Fruit fly (Drosophila melanogaster) whole organism, wandering third instar larva: ENCODE data around the gene Hexim.

Experiments used
- Abd-B ChIP-seq: fragments of >200 bp; optimal IDR thresholded peaks from 2 replicates; lab custom pipeline; 2017; ENCODE audit warnings: missing biosample characterization, missing genetic modification characterization
- CG32264 ChIP-seq: fragments of 200-800 bp; sonication (Bioruptor generic); optimal IDR thresholded peaks from 2 replicates; lab custom pipeline; 2016; ENCODE audit warnings: missing biosample characterization, missing genetic modification characterization
- CG9705 ChIP-seq: fragments of 200-800 bp; sonication (Bioruptor generic); optimal IDR thresholded peaks from 2 replicates; lab custom pipeline; 2018; ENCODE audit warnings: missing biosample characterization, mild to moderate bottlenecking, missing genetic modification characterization
- Dfd ChIP-seq: fragments of >200 bp; optimal IDR thresholded peaks from 2 replicates; lab custom pipeline; 2017; ENCODE audit warnings: missing biosample characterization, missing genetic modification characterization
- Dif ChIP-seq: fragments of 200-275, 200-300 bp; sonication (Bioruptor generic); optimal IDR thresholded peaks from 2 replicates; lab custom pipeline; 2018; ENCODE audit warnings: missing biosample characterization, missing genetic modification characterization; ENCODE audit not compliant: partially characterized antibody
- HLH106 ChIP-seq: fragments of 200-800 bp; optimal IDR thresholded peaks from 3 replicates; lab custom pipeline; 2019; ENCODE audit warnings: missing biosample characterization, mild to moderate bottlenecking, missing genetic modification characterization, moderate library complexity
- Hnf4 ChIP-seq: fragments of 200-800 bp; sonication (Bioruptor generic); optimal IDR thresholded peaks from 2 replicates; lab custom pipeline; 2016; ENCODE audit warnings: missing biosample characterization, mild to moderate bottlenecking, missing genetic modification characterization
- Hr83 ChIP-seq: fragments of 200-300 bp; sonication (Bioruptor generic); optimal IDR thresholded peaks from 2 replicates; lab custom pipeline; 2016; ENCODE audit warnings: missing biosample characterization, mild to moderate bottlenecking, missing genetic modification characterization, moderate library complexity; ENCODE audit not compliant: poor library complexity, severe bottlenecking
- Jra ChIP-seq: sonication (Bioruptor generic); optimal IDR thresholded peaks from 2 replicates; lab custom pipeline; 2016; ENCODE audit warnings: missing biosample characterization, missing genetic modification characterization
- Mio ChIP-seq: sonication (Bioruptor generic); optimal IDR thresholded peaks from 2 replicates; lab custom pipeline; 2016; ENCODE audit warnings: missing biosample characterization, missing genetic modification characterization
- Myc ChIP-seq: fragments of >200 bp; optimal IDR thresholded peaks from 2 replicates; lab custom pipeline; 2017
- OdsH ChIP-seq: fragments of 200-800 bp; sonication (Bioruptor generic); optimal IDR thresholded peaks from 2 replicates; lab custom pipeline; 2016; ENCODE audit warnings: missing biosample characterization, mild to moderate bottlenecking, missing genetic modification characterization
- Rel ChIP-seq, 2 experiments: fragments of 200-800 bp; sonication (Bioruptor generic) in 1 of 2; optimal IDR thresholded peaks; 2 replicates in 1 of 2; 3 replicates in 1 of 2; lab custom pipeline; 2016 to 2019; ENCODE audit warnings: mild to moderate bottlenecking in 2 of 2, missing biosample characterization in 2 of 2, missing genetic modification characterization in 2 of 2, moderate library complexity in 1 of 2
- Sp1 ChIP-seq: fragments of 200-800 bp; sonication (Bioruptor generic); optimal IDR thresholded peaks from 3 replicates; lab custom pipeline; 2019; ENCODE audit warnings: missing biosample characterization, mild to moderate bottlenecking, missing genetic modification characterization, moderate library complexity
- Vsx2 ChIP-seq: fragments of 200-300, 225-300 bp; sonication (Bioruptor generic); optimal IDR thresholded peaks from 2 replicates; lab custom pipeline; 2018; ENCODE audit warnings: missing biosample characterization, missing genetic modification characterization; ENCODE audit not compliant: partially characterized antibody
- br ChIP-seq: fragments of 200-800 bp; sonication (Bioruptor generic); optimal IDR thresholded peaks from 2 replicates; lab custom pipeline; 2016; ENCODE audit warnings: missing biosample characterization, missing genetic modification characterization
- brk ChIP-seq: fragments of 200-800 bp; sonication (Bioruptor generic); optimal IDR thresholded peaks from 2 replicates; lab custom pipeline; 2016; ENCODE audit warnings: missing biosample characterization, mild to moderate bottlenecking, missing genetic modification characterization
- dl ChIP-seq, 2 experiments: fragments of 175-275, 200-275 bp in 1 of 2; fragments of 200-275 bp in 1 of 2; sonication (Bioruptor generic); optimal IDR thresholded peaks; lab custom pipeline; 2018; ENCODE audit warnings: mild to moderate bottlenecking in 2 of 2, missing biosample characterization in 2 of 2, missing genetic modification characterization in 2 of 2, moderate library complexity in 2 of 2; ENCODE audit not compliant: partially characterized antibody in 2 of 2, insufficient read depth in 1 of 2
- dmrt93B ChIP-seq: fragments of 200-800 bp; sonication (Bioruptor generic); optimal IDR thresholded peaks from 2 replicates; lab custom pipeline; 2018; ENCODE audit warnings: missing biosample characterization, mild to moderate bottlenecking, missing genetic modification characterization
- dsf ChIP-seq: sonication (Bioruptor generic); optimal IDR thresholded peaks from 2 replicates; lab custom pipeline; 2016; ENCODE audit warnings: missing biosample characterization, missing genetic modification characterization, borderline replicate concordance
- ey ChIP-seq: fragments of 200-800 bp; sonication (Bioruptor generic); optimal IDR thresholded peaks from 2 replicates; lab custom pipeline; 2016; ENCODE audit warnings: missing biosample characterization, missing genetic modification characterization
- foxo ChIP-seq, 2 experiments: fragments of 200-800 bp; sonication (Bioruptor generic); optimal IDR thresholded peaks; 2 replicates in 1 of 2; 3 replicates in 1 of 2; lab custom pipeline; 2016 to 2017; ENCODE audit warnings: missing biosample characterization in 2 of 2, missing genetic modification characterization in 2 of 2
- fru ChIP-seq: fragments of 200-800 bp; sonication (Bioruptor generic); optimal IDR thresholded peaks from 3 replicates; lab custom pipeline; 2016; ENCODE audit warnings: missing biosample characterization, mild to moderate bottlenecking, missing genetic modification characterization
- h ChIP-seq: fragments of 200-800 bp; sonication (Bioruptor generic); optimal IDR thresholded peaks from 3 replicates; lab custom pipeline; 2016; ENCODE audit warnings: missing biosample characterization, mild to moderate bottlenecking, missing genetic modification characterization
- jim ChIP-seq: fragments of 175-275, 200-325 bp; sonication (Bioruptor generic); optimal IDR thresholded peaks from 2 replicates; lab custom pipeline; 2016; ENCODE audit warnings: missing biosample characterization, mild to moderate bottlenecking, missing genetic modification characterization
- lola ChIP-seq: fragments of >200 bp; optimal IDR thresholded peaks from 2 replicates; lab custom pipeline; 2017; ENCODE audit warnings: missing biosample characterization, missing genetic modification characterization
- pan ChIP-seq: fragments of >200 bp; optimal IDR thresholded peaks from 2 replicates; lab custom pipeline; 2017
- psq ChIP-seq: fragments of 200-800 bp; sonication (Bioruptor generic); optimal IDR thresholded peaks from 3 replicates; lab custom pipeline; 2017; ENCODE audit warnings: missing biosample characterization, mild to moderate bottlenecking, missing genetic modification characterization, moderate library complexity
- rgr ChIP-seq: fragments of 200-800 bp; sonication (Bioruptor generic); optimal IDR thresholded peaks from 3 replicates; lab custom pipeline; 2016; ENCODE audit warnings: missing biosample characterization, mild to moderate bottlenecking, missing genetic modification characterization
- sage ChIP-seq: fragments of 200-800 bp; sonication (Bioruptor generic); optimal IDR thresholded peaks from 2 replicates; lab custom pipeline; 2016; ENCODE audit warnings: missing biosample characterization, mild to moderate bottlenecking, missing genetic modification characterization
- sv ChIP-seq: fragments of 200-800 bp; sonication (Bioruptor generic); optimal IDR thresholded peaks from 3 replicates; lab custom pipeline; 2016; ENCODE audit warnings: missing biosample characterization, missing genetic modification characterization
- tai ChIP-seq: sonication (Bioruptor generic); optimal IDR thresholded peaks from 2 replicates; lab custom pipeline; 2016; ENCODE audit warnings: missing biosample characterization, missing genetic modification characterization
- woc ChIP-seq: sonication (Bioruptor generic); optimal IDR thresholded peaks from 2 replicates; lab custom pipeline; 2016; ENCODE audit warnings: missing biosample characterization, mild to moderate bottlenecking, missing genetic modification characterization

Gene Hexim

dm6 chr3R:14659354-14659804 is at the start of gene Hexim:
TSS of gene Hexim (plus strand) at chr3R:14659438.
- TF ChIP-seq h (GFP tag; lab: Kevin White, UChicago) (no peak), lola (GFP tag; lab: Kevin White, UChicago) (no peak), Dfd (GFP tag; lab: Kevin White, UChicago) (no peak), Hr83 (peak; percentile 5), Dif (GFP tag; lab: Kevin White, UChicago) (peak; percentile 2), Myc (no peak), OdsH (no peak), Rel (GFP tag; optimal IDR thresholded peaks at IDR 0.05; lab: Kevin White, UChicago) (no peak), Rel (tag; optimal IDR thresholded peaks at IDR 0.05; lab: Kevin White, UChicago) (peak; percentile 72), Mio (GFP tag; lab: Kevin White, UChicago) (no peak), Hnf4 (GFP tag; lab: Kevin White, UChicago) (no peak), foxo (GFP tag; optimal IDR thresholded peaks at IDR 0.05; lab: Kevin White, UChicago) (no peak), CG9705 (no peak)

dm6 chr3R:14622571-14622970 is 36.7 kb upstream of the Hexim start:
- no peak for TF ChIP-seq dl (GFP tag; optimal IDR thresholded peaks at IDR 0.05; lab: Kevin White, UChicago; ENCODE audit: insufficient read depth in 1 of 2, partially characterized antibody in 2 of 2)
- peak; percentile 21 for TF ChIP-seq psq
- TF ChIP-seq, all 38 proteins: peak for 1

dm6 chr3R:14624088-14624619 is 35.1 kb upstream of the Hexim start:
- no peak for TF ChIP-seq tai (GFP tag; lab: Kevin White, UChicago)
- TF ChIP-seq br (GFP tag; lab: Kevin White, UChicago) = peak; percentile 75
- TF ChIP-seq Hr83 = no peak
- peak; percentile 57 for TF ChIP-seq Hnf4 (GFP tag; lab: Kevin White, UChicago)
- no peak for TF ChIP-seq Dfd (GFP tag; lab: Kevin White, UChicago)
- TF ChIP-seq OdsH = peak; percentile 76
- TF ChIP-seq Myc = no peak
- TF ChIP-seq h (GFP tag; lab: Kevin White, UChicago) = peak; percentile 84
- peak; percentile 83 for TF ChIP-seq fru (GFP tag; lab: Kevin White, UChicago)
- peak; percentile 9 for TF ChIP-seq dsf (GFP tag; lab: Kevin White, UChicago)
- TF ChIP-seq Vsx2 (GFP tag; lab: Kevin White, UChicago) = no peak
- TF ChIP-seq pan (lab: Kevin White, UChicago) = no peak
- TF ChIP-seq ey = peak; percentile 78
- peak in 1 of 2 experiments; percentile 75 for TF ChIP-seq foxo (GFP tag; optimal IDR thresholded peaks at IDR 0.05; lab: Kevin White, UChicago)
- peak; percentile 75 for TF ChIP-seq Sp1 (GFP tag; lab: Kevin White, UChicago)
- TF ChIP-seq HLH106 = peak; percentile 64
- TF ChIP-seq Abd-B (GFP tag; lab: Kevin White, UChicago) = no peak
- peak; percentile 80 for TF ChIP-seq rgr
- TF ChIP-seq sv (GFP tag; lab: Kevin White, UChicago) = peak; percentile 11
- TF ChIP-seq Dif (GFP tag; lab: Kevin White, UChicago) = peak; percentile 36
- peak; percentile 60 for TF ChIP-seq dmrt93B
- TF ChIP-seq lola (GFP tag; lab: Kevin White, UChicago) = no peak
- TF ChIP-seq psq = peak; percentile 45
- TF ChIP-seq jim (GFP tag; lab: Kevin White, UChicago) = no peak
- TF ChIP-seq CG32264 (GFP tag; lab: Kevin White, UChicago) = peak; percentile 5
- TF ChIP-seq sage = peak; percentile 28
- peak; percentile 37 to 58 for TF ChIP-seq dl (GFP tag; optimal IDR thresholded peaks at IDR 0.05; lab: Kevin White, UChicago; ENCODE audit: insufficient read depth in 1 of 2, partially characterized antibody in 2 of 2)
- TF ChIP-seq woc (GFP tag; lab: Kevin White, UChicago) = peak; percentile 69

dm6 chr3R:14624671-14625070 is 34.6 kb upstream of the Hexim start:
- TF ChIP-seq foxo (GFP tag; optimal IDR thresholded peaks at IDR 0.05; lab: Kevin White, UChicago) = peak in 1 of 2 experiments; percentile 0
- no peak for TF ChIP-seq Jra (GFP tag; lab: Kevin White, UChicago)
- no peak for TF ChIP-seq ey
- TF ChIP-seq sv (GFP tag; lab: Kevin White, UChicago) = no peak
- no peak for TF ChIP-seq HLH106
- peak; percentile 31 for TF ChIP-seq fru (GFP tag; lab: Kevin White, UChicago)
- no peak for TF ChIP-seq CG9705
- no peak for TF ChIP-seq dmrt93B
- peak; percentile 26 for TF ChIP-seq brk (GFP tag; lab: Kevin White, UChicago)
